Worm (Caenorhabditis elegans): ENCODE measurements around the gene Y17D7B.4.

ce11 chrV:18731579-18732041 is 44.9 kb downstream of the Y17D7B.4 start, which contains the start of the genes asp-18 and scl-19:
- TF ChIP-seq hlh-11 (tag; optimal IDR thresholded peaks at IDR 0.05) (no peak), unc-62 (GFP tag; optimal IDR thresholded peaks at IDR 0.05 in 1 of 2) (no peak), unc-62 (tag; optimal IDR thresholded peaks at IDR 0.05) (no peak), nhr-10 (tag; optimal IDR thresholded peaks at IDR 0.05) (no peak), ceh-28 (tag; optimal IDR thresholded peaks at IDR 0.05) (no peak), nhr-28 (tag; optimal IDR thresholded peaks at IDR 0.05) (no peak), R02D3.7 (tag; optimal IDR thresholded peaks at IDR 0.05) (no peak), ztf-11 (tag; optimal IDR thresholded peaks at IDR 0.05) (no peak), rbr-2 (tag; optimal IDR thresholded peaks at IDR 0.05) (no peak), F10B5.3 (tag; optimal IDR thresholded peaks at IDR 0.05) (no peak)

All from whole organism, L4 larva.